Fruit fly (Drosophila melanogaster) whole organism, embryonic: ENCODE data around the gene CG9702.

ENCODE experiments used
- CG10565 ChIP-seq: fragments of 200-800 bp; sonication (Bioruptor generic); optimal IDR thresholded peaks from 3 replicates; lab custom pipeline; 2016; ENCODE audit warnings: missing biosample characterization, mild to moderate bottlenecking, missing genetic modification characterization
- CG11093 ChIP-seq: fragments of 200-800 bp; sonication (Bioruptor generic); IDR thresholded peaks from 3 replicates; pipeline ENCODE4 v1.3.6; 2022; ENCODE audit warnings: missing biosample characterization, missing genetic modification characterization
- CG11247 ChIP-seq: fragments of 200-800 bp; sonication (Bioruptor generic); IDR thresholded peaks from 2 replicates; pipeline ENCODE4 v1.3.6; 2022; ENCODE audit warnings: missing biosample characterization, missing genetic modification characterization
- CG12299 ChIP-seq: fragments of 200-800 bp; sonication (Bioruptor generic); optimal IDR thresholded peaks from 2 replicates; lab custom pipeline; 2018; ENCODE audit warnings: missing biosample characterization, mild to moderate bottlenecking, missing genetic modification characterization
- CG13424 ChIP-seq: fragments of 200-800 bp; sonication (Bioruptor generic); optimal IDR thresholded peaks from 2 replicates; lab custom pipeline; 2019; ENCODE audit warnings: missing biosample characterization, mild to moderate bottlenecking, missing genetic modification characterization, moderate library complexity
- CG17612 ChIP-seq: fragments of 200-800 bp; sonication (Bioruptor generic); IDR thresholded peaks from 2 replicates; pipeline ENCODE4 v1.3.6; 2022; ENCODE audit warnings: missing biosample characterization, missing genetic modification characterization
- CG1792 ChIP-seq: fragments of 200-800 bp; sonication (Bioruptor generic); optimal IDR thresholded peaks from 2 replicates; lab custom pipeline; 2016; ENCODE audit warnings: missing biosample characterization, missing genetic modification characterization
- CG18011 ChIP-seq: fragments of 200-800 bp; sonication (Bioruptor generic); optimal IDR thresholded peaks from 2 replicates; lab custom pipeline; 2017; ENCODE audit warnings: missing biosample characterization, missing genetic modification characterization, mild to moderate bottlenecking, moderate library complexity, missing genotype
- CG18764 ChIP-seq: fragments of 200-800 bp; sonication (Bioruptor generic); optimal IDR thresholded peaks from 3 replicates; lab custom pipeline; 2016; ENCODE audit warnings: missing biosample characterization, missing genetic modification characterization
- CG31441 ChIP-seq: fragments of 200-800 bp; sonication (Bioruptor generic); IDR thresholded peaks from 2 replicates; pipeline ENCODE4 v1.3.6; 2022; ENCODE audit warnings: missing biosample characterization, missing genetic modification characterization
- CG34376 ChIP-seq: fragments of 200-800 bp; sonication (Bioruptor generic); optimal IDR thresholded peaks from 2 replicates; lab custom pipeline; 2018; ENCODE audit warnings: missing biosample characterization, mild to moderate bottlenecking, missing genetic modification characterization
- CG34422 ChIP-seq: fragments of 200-800 bp; sonication (Bioruptor generic); IDR thresholded peaks from 3 replicates; pipeline ENCODE4 v1.3.6; 2022; ENCODE audit warnings: missing biosample characterization, missing genetic modification characterization
- CG3995 ChIP-seq: fragments of 200-800 bp; sonication (Bioruptor generic); optimal IDR thresholded peaks from 3 replicates; lab custom pipeline; 2016; ENCODE audit warnings: missing biosample characterization, missing genetic modification characterization
- CG4360 ChIP-seq: fragments of 200-800 bp; sonication (Bioruptor generic); IDR thresholded peaks from 2 replicates; pipeline ENCODE4 v1.3.6; 2022; ENCODE audit warnings: missing biosample characterization, missing genetic modification characterization
- CG4820 ChIP-seq: fragments of 200-800 bp; sonication (Bioruptor generic); optimal IDR thresholded peaks from 3 replicates; lab custom pipeline; 2016; ENCODE audit warnings: missing biosample characterization, missing genetic modification characterization
- CG5245 ChIP-seq: fragments of 200-800 bp; sonication (Bioruptor generic); optimal IDR thresholded peaks from 3 replicates; lab custom pipeline; 2016; ENCODE audit warnings: missing biosample characterization, missing genetic modification characterization
- CG6791 ChIP-seq: fragments of 200-800 bp; sonication (Bioruptor generic); IDR thresholded peaks from 3 replicates; pipeline ENCODE4 v1.3.6; 2022; ENCODE audit warnings: missing biosample characterization, missing genetic modification characterization; ENCODE audit not compliant: partially characterized antibody
- CG6854 ChIP-seq: fragments of 200-800 bp; sonication (Bioruptor generic); optimal IDR thresholded peaks from 3 replicates; lab custom pipeline; 2017; ENCODE audit warnings: missing biosample characterization, mild to moderate bottlenecking, missing genetic modification characterization
- CG8290 ChIP-seq, 3 experiments: fragments of 200-800 bp; sonication (Bioruptor generic); optimal IDR thresholded peaks; 2 replicates each; lab custom pipeline; 2016 to 2019; ENCODE audit warnings: missing biosample characterization in 3 of 3, missing genetic modification characterization in 3 of 3, mild to moderate bottlenecking in 2 of 3, moderate library complexity in 1 of 3
- CG9215 ChIP-seq: fragments of 200-800 bp; sonication (Bioruptor generic); IDR thresholded peaks from 2 replicates; pipeline ENCODE4 v1.3.6; 2022; ENCODE audit warnings: missing biosample characterization, missing genetic modification characterization
- Dip3 ChIP-seq: fragments of 200-800 bp; sonication (Bioruptor generic); optimal IDR thresholded peaks from 3 replicates; lab custom pipeline; 2016; ENCODE audit warnings: missing biosample characterization, missing genetic modification characterization
- Drgx ChIP-seq: fragments of 200-800 bp; sonication (Bioruptor generic); IDR thresholded peaks from 2 replicates; pipeline ENCODE4 v1.3.6; 2022; ENCODE audit warnings: missing biosample characterization, missing genetic modification characterization
- Ets97D ChIP-seq: fragments of 200-800 bp; sonication (Bioruptor generic); optimal IDR thresholded peaks from 3 replicates; lab custom pipeline; 2016; ENCODE audit warnings: missing biosample characterization, missing genetic modification characterization
- HHEX ChIP-seq: fragments of 200-800 bp; sonication (Bioruptor generic); optimal IDR thresholded peaks from 3 replicates; lab custom pipeline; 2017; ENCODE audit warnings: missing biosample characterization, mild to moderate bottlenecking, missing genetic modification characterization, missing genetic modification reagents
- Hr3 ChIP-seq: fragments of 200-800 bp; sonication (Bioruptor generic); optimal IDR thresholded peaks from 3 replicates; lab custom pipeline; 2016; ENCODE audit warnings: missing biosample characterization, missing genetic modification characterization
- Hr51 ChIP-seq, 2 experiments: fragments of 200-800 bp; sonication (Bioruptor generic); optimal IDR thresholded peaks; 2 replicates in 1 of 2; 3 replicates in 1 of 2; lab custom pipeline; 2016 to 2018; ENCODE audit warnings: missing biosample characterization in 2 of 2, missing genetic modification characterization in 2 of 2, mild to moderate bottlenecking in 1 of 2, moderate library complexity in 1 of 2
- Lhr ChIP-seq: fragments of 200-800 bp; sonication (Bioruptor generic); optimal IDR thresholded peaks from 3 replicates; lab custom pipeline; 2017; ENCODE audit warnings: mild to moderate bottlenecking, missing biosample characterization, missing genetic modification reagents, missing genetic modification characterization
- Optix ChIP-seq: fragments of 200-800 bp; sonication (Bioruptor generic); IDR thresholded peaks from 3 replicates; pipeline ENCODE4 v1.3.6; 2022; ENCODE audit warnings: missing biosample characterization, missing genetic modification characterization
- Poxn ChIP-seq: fragments of 200-800 bp; sonication (Bioruptor generic); IDR thresholded peaks from 2 replicates; pipeline ENCODE4 v1.3.6; 2022; ENCODE audit warnings: missing biosample characterization, missing genetic modification characterization
- Ravus ChIP-seq: fragments of 200-800 bp; sonication (Bioruptor generic); IDR thresholded peaks from 2 replicates; pipeline ENCODE4 v1.3.6; 2022; ENCODE audit warnings: missing biosample characterization, missing genetic modification characterization
- Rfx ChIP-seq: fragments of 200-800 bp; sonication (Bioruptor generic); IDR thresholded peaks from 2 replicates; pipeline ENCODE4 v1.3.6; 2022; ENCODE audit warnings: missing biosample characterization, missing genetic modification characterization
- ash1 ChIP-seq: fragments of 200-800 bp; sonication (Bioruptor generic); optimal IDR thresholded peaks from 2 replicates; lab custom pipeline; 2018; ENCODE audit warnings: missing biosample characterization, mild to moderate bottlenecking, missing genetic modification characterization
- ato ChIP-seq: fragments of 200-800 bp; sonication (Bioruptor generic); IDR thresholded peaks from 2 replicates; pipeline ENCODE4 v1.3.6; 2022; ENCODE audit warnings: missing biosample characterization, missing genetic modification characterization; ENCODE audit not compliant: partially characterized antibody
- crc ChIP-seq: fragments of 200-800 bp; sonication (Bioruptor generic); optimal IDR thresholded peaks from 2 replicates; lab custom pipeline; 2016; ENCODE audit warnings: missing biosample characterization, missing genetic modification characterization
- dmrt11E ChIP-seq: fragments of 200-800 bp; sonication (Bioruptor generic); optimal IDR thresholded peaks from 3 replicates; lab custom pipeline; 2018; ENCODE audit warnings: missing biosample characterization, mild to moderate bottlenecking, missing genetic modification characterization, moderate library complexity
- dpn ChIP-seq, 2 experiments: fragments of 200-800 bp; sonication (Bioruptor generic); optimal IDR thresholded peaks; 3 replicates each; lab custom pipeline; 2016; ENCODE audit warnings: missing biosample characterization in 2 of 2, missing genetic modification characterization in 2 of 2
- fru ChIP-seq: fragments of >200 bp; optimal IDR thresholded peaks from 2 replicates; lab custom pipeline; 2017
- ftz-f1 ChIP-seq: fragments of 200-800 bp; sonication (Bioruptor generic); optimal IDR thresholded peaks from 2 replicates; lab custom pipeline; 2016; ENCODE audit warnings: missing biosample characterization, missing genetic modification characterization
- gcm ChIP-seq: fragments of 200-800 bp; sonication (Bioruptor generic); optimal IDR thresholded peaks from 2 replicates; lab custom pipeline; 2019; ENCODE audit warnings: missing biosample characterization, mild to moderate bottlenecking, missing genetic modification characterization, moderate library complexity
- grn ChIP-seq: fragments of 200-800 bp; sonication (Bioruptor generic); optimal IDR thresholded peaks from 3 replicates; lab custom pipeline; 2017; ENCODE audit warnings: missing biosample characterization, missing genetic modification characterization
- kni ChIP-seq: fragments of 200-800 bp; sonication (Bioruptor generic); optimal IDR thresholded peaks from 3 replicates; lab custom pipeline; 2017; ENCODE audit warnings: mild to moderate bottlenecking, missing biosample characterization, missing genetic modification reagents, missing genetic modification characterization
- knrl ChIP-seq: fragments of 200-800 bp; sonication (Bioruptor generic); IDR thresholded peaks from 3 replicates; pipeline ENCODE4 v1.3.6; 2022; ENCODE audit warnings: missing biosample characterization, missing genetic modification characterization; ENCODE audit not compliant: partially characterized antibody
- lov ChIP-seq, 2 experiments: fragments of 200-800 bp in 1 of 2; fragments of >200 bp in 1 of 2; sonication (Bioruptor generic) in 1 of 2; IDR thresholded peaks in 1 of 2; optimal IDR thresholded peaks in 1 of 2; 2 replicates in 1 of 2; 3 replicates in 1 of 2; pipeline versions ENCODE4 v1.3.6 to Lab custom; 2017 to 2022; ENCODE audit warnings: missing biosample characterization in 1 of 2, missing genetic modification characterization in 1 of 2
- nom ChIP-seq: fragments of 200-800 bp; sonication (Bioruptor generic); optimal IDR thresholded peaks from 2 replicates; lab custom pipeline; 2017; ENCODE audit warnings: missing biosample characterization, missing genetic modification characterization, mild to moderate bottlenecking, moderate library complexity, missing genetic modification reagents
- pita ChIP-seq: fragments of 200-800 bp; sonication (Bioruptor generic); optimal IDR thresholded peaks from 2 replicates; lab custom pipeline; 2017; ENCODE audit warnings: missing biosample characterization, mild to moderate bottlenecking, missing genetic modification characterization
- pnt ChIP-seq: fragments of 200-800 bp; sonication (Bioruptor generic); optimal IDR thresholded peaks from 3 replicates; lab custom pipeline; 2016; ENCODE audit warnings: missing biosample characterization, missing genetic modification characterization
- pros ChIP-seq: fragments of 200-800 bp; sonication (Bioruptor generic); optimal IDR thresholded peaks from 3 replicates; lab custom pipeline; 2019; ENCODE audit warnings: missing biosample characterization, mild to moderate bottlenecking, missing genetic modification characterization, moderate library complexity
- shn ChIP-seq: fragments of 200-800 bp; sonication (Bioruptor generic); optimal IDR thresholded peaks from 3 replicates; lab custom pipeline; 2016; ENCODE audit warnings: missing biosample characterization, missing genetic modification characterization
- sima ChIP-seq: fragments of 200-800 bp; sonication (Bioruptor generic); optimal IDR thresholded peaks from 2 replicates; lab custom pipeline; 2016; ENCODE audit warnings: missing biosample characterization, missing genetic modification characterization
- trem ChIP-seq: fragments of 200-800 bp; optimal IDR thresholded peaks from 3 replicates; lab custom pipeline; 2019; ENCODE audit warnings: missing biosample characterization, mild to moderate bottlenecking, missing genetic modification characterization, moderate library complexity

CG9702 gene

dm6 chr3R:30540196-30540595 is 39.0 kb upstream of the CG9702 start (continued):
- TF ChIP-seq knrl (no peak), ato (GFP tag; lab: Robert Waterston, UW) (no peak), Rfx (GFP tag; lab: Robert Waterston, UW) (peak; percentile 96), Lhr (GFP tag; lab: Kevin White, UChicago) (peak; percentile 64), kni (peak; percentile 25), ash1 (GFP tag; lab: Kevin White, UChicago) (peak; percentile 53), CG34376 (GFP tag; lab: Kevin White, UChicago) (peak; percentile 92), CG12299 (tag; lab: Kevin White, UChicago) (peak; percentile 89), HHEX (GFP tag; lab: Kevin White, UChicago) (peak; percentile 92), gcm (peak; percentile 81), CG18011 (GFP tag; lab: Kevin White, UChicago) (peak; percentile 69), CG11093 (GFP tag; lab: Robert Waterston, UW) (peak; percentile 85; the same call in 2 of the 3 replicates), CG9215 (peak; percentile 87), CG18764 (GFP tag; lab: Kevin White, UChicago) (peak; percentile 90), CG3995 (GFP tag; lab: Kevin White, UChicago) (peak; percentile 62), CG31441 (GFP tag; lab: Robert Waterston, UW) (peak; percentile 88), Drgx (GFP tag; lab: Robert Waterston, UW) (peak; percentile 85), CG10565 (GFP tag; lab: Kevin White, UChicago) (peak; percentile 52), Ets97D (GFP tag; lab: Kevin White, UChicago) (peak; percentile 83), Poxn (GFP tag; lab: Robert Waterston, UW) (peak; percentile 72), fru (lab: Kevin White, UChicago) (no peak), nom (GFP tag; lab: Kevin White, UChicago) (no peak), CG34422 (GFP tag; lab: Robert Waterston, UW) (peak; percentile 94), ftz-f1 (peak; percentile 73), CG17612 (GFP tag; lab: Robert Waterston, UW) (peak; percentile 76), sima (GFP tag; lab: Kevin White, UChicago) (peak; percentile 81), dpn (GFP tag; optimal IDR thresholded peaks at IDR 0.05; lab: Kevin White, UChicago) (peak; percentile 93 to 95), Ravus (GFP tag; lab: Robert Waterston, UW) (peak; percentile 63), crc (GFP tag; lab: Kevin White, UChicago) (peak; percentile 85), CG6791 (GFP tag; lab: Robert Waterston, UW) (no peak), CG8290 (GFP tag; optimal IDR thresholded peaks at IDR 0.05; lab: Kevin White, UChicago) (peak; percentile 78), CG8290 (tag; optimal IDR thresholded peaks at IDR 0.05; lab: Kevin White, UChicago) (peak in 1 of 2 experiments; percentile 91), grn (GFP tag; lab: Kevin White, UChicago) (peak; percentile 21), Dip3 (GFP tag; lab: Kevin White, UChicago) (peak; percentile 85), CG1792 (GFP tag; lab: Kevin White, UChicago) (peak; percentile 92), dmrt11E (tag; lab: Kevin White, UChicago) (peak; percentile 67), Hr51 (GFP tag; optimal IDR thresholded peaks at IDR 0.05; lab: Kevin White, UChicago) (peak; percentile 88 to 91), CG4360 (GFP tag; lab: Robert Waterston, UW) (peak; percentile 66), Hr3 (GFP tag; lab: Kevin White, UChicago) (peak; percentile 86), CG5245 (peak; percentile 92), shn (GFP tag; lab: Kevin White, UChicago) (peak; percentile 84), trem (tag; lab: Kevin White, UChicago) (peak; percentile 61), pnt (GFP tag; lab: Kevin White, UChicago) (peak; percentile 94), CG6854 (GFP tag; lab: Kevin White, UChicago) (peak; percentile 89), pros (GFP tag; lab: Kevin White, UChicago) (no peak), lov (optimal IDR thresholded peaks at IDR 0.05; lab: Kevin White, UChicago) (no peak), lov (GFP tag; IDR thresholded peaks at IDR 0.05; lab: Robert Waterston, UW) (peak; percentile 90), CG11247 (GFP tag; lab: Robert Waterston, UW) (peak; percentile 92), CG13424 (tag; lab: Kevin White, UChicago) (peak; percentile 92), pita (GFP tag; lab: Kevin White, UChicago) (no peak), Optix (GFP tag; lab: Robert Waterston, UW) (peak; percentile 87), CG4820 (GFP tag; lab: Kevin White, UChicago) (peak; percentile 93)
